Worm (Caenorhabditis elegans): ENCODE measurements around the gene rars-1.
A peak's percentile ranks its signal among the peaks of the same experiment; 100 is the strongest.

DNA sequence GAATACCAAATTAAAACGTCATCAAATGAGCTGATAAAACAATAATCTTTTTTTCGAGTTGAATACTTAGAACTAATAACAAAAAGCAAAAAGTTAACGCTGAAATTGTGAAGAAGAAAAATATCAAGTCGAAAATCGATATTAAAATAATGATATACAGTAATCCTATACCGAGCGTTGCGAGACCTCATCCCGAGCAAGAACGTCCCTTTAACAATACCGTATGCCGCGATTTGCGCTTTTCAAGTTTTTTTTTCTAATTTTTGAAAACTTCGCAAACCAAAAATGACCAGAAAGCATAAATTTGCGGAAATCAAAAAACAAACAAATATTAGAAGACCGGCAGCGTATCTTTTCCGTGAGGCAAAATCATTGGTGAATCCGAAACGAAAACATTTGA is 26.0 kb downstream of the rars-1 start, which contains the start of gene F26F4.5:
- TF ChIP-seq nhr-237 (tag; optimal IDR thresholded peaks at IDR 0.05) = no peak
- no peak for TF ChIP-seq ceh-28 (tag; optimal IDR thresholded peaks at IDR 0.05)
- no peak for TF ChIP-seq nfya-1 (tag; optimal IDR thresholded peaks at IDR 0.05; ENCODE audit: insufficient read depth)
- TF ChIP-seq nhr-28 (tag; optimal IDR thresholded peaks at IDR 0.05) = no peak
- TF ChIP-seq jun-1 (tag; optimal IDR thresholded peaks at IDR 0.05) = no peak
- no peak for TF ChIP-seq nhr-11 (tag; optimal IDR thresholded peaks at IDR 0.05)
- TF ChIP-seq elt-3 (tag; optimal IDR thresholded peaks at IDR 0.05) = no peak
- no peak for TF ChIP-seq pqm-1 (tag; optimal IDR thresholded peaks at IDR 0.05)
- TF ChIP-seq unc-39 (tag; optimal IDR thresholded peaks at IDR 0.05) = no peak
- peak; percentile 29 for TF ChIP-seq pha-4 (tag; optimal IDR thresholded peaks at IDR 0.05)

Measured in whole organism, L3 larva.